Fruit fly (Drosophila melanogaster): ENCODE data around the gene CG15043.
A peak's percentile ranks its signal among the peaks of the same experiment; 100 is the strongest.

The CG15043 gene

dm6 chrX:18538204-18538864 lies 44.4 kb upstream of the CG15043 start (continued):
- peak; percentile 70 for TF ChIP-seq Sox15 (GFP tag; optimal IDR thresholded peaks at IDR 0.05)
- peak; percentile 87 for TF ChIP-seq svp (GFP tag)
- TF ChIP-seq CG10631 (GFP tag; optimal IDR thresholded peaks at IDR 0.05), result peak; percentile 62
- peak; percentile 54 to 68 for TF ChIP-seq ss (GFP tag; optimal IDR thresholded peaks at IDR 0.05)
- peak; percentile 71 for TF ChIP-seq CG3032 (tag; optimal IDR thresholded peaks at IDR 0.05)
- TF ChIP-seq CG11762 (GFP tag; optimal IDR thresholded peaks at IDR 0.05; ENCODE audit: insufficient read depth), result no peak
- peak; percentile 68 for TF ChIP-seq CG8632 (GFP tag; optimal IDR thresholded peaks at IDR 0.05)
- peak; percentile 63 for TF ChIP-seq Smox (GFP tag; optimal IDR thresholded peaks at IDR 0.05)
- TF ChIP-seq lz (GFP tag; optimal IDR thresholded peaks at IDR 0.05), result peak; percentile 73
- TF ChIP-seq Eip75B (GFP tag; optimal IDR thresholded peaks at IDR 0.05), result peak; percentile 63
- peak; percentile 52 for TF ChIP-seq CG31627 (GFP tag; optimal IDR thresholded peaks at IDR 0.05)
- no peak for TF ChIP-seq Lpt (GFP tag; optimal IDR thresholded peaks at IDR 0.05)
- TF ChIP-seq CG6276 (GFP tag; optimal IDR thresholded peaks at IDR 0.05), result peak; percentile 42
- TF ChIP-seq Hr4 (GFP tag; optimal IDR thresholded peaks at IDR 0.05), result peak; percentile 18
- no peak for TF ChIP-seq CG9139 (GFP tag; optimal IDR thresholded peaks at IDR 0.05)
- TF ChIP-seq net (GFP tag; optimal IDR thresholded peaks at IDR 0.05), result peak; percentile 62
- peak; percentile 64 for TF ChIP-seq topi (GFP tag; optimal IDR thresholded peaks at IDR 0.05)
- peak; percentile 52; the same call in 1 of the 3 replicates for TF ChIP-seq CG6163 (GFP tag; IDR thresholded peaks at IDR 0.05)
- TF ChIP-seq CG1621 (tag; optimal IDR thresholded peaks at IDR 0.05), result peak; percentile 53

dm6 chrX:18537066-18537759 lies 43.2 kb upstream of the CG15043 start:
- TF ChIP-seq Smox (GFP tag; optimal IDR thresholded peaks at IDR 0.05) (no peak), CG11762 (GFP tag; optimal IDR thresholded peaks at IDR 0.05; ENCODE audit: insufficient read depth) (no peak), OdsH (GFP tag; optimal IDR thresholded peaks at IDR 0.05) (peak; percentile 8), CG32006 (GFP tag; optimal IDR thresholded peaks at IDR 0.05) (no peak), acj6 (GFP tag; optimal IDR thresholded peaks at IDR 0.05) (no peak), CG7368 (GFP tag; optimal IDR thresholded peaks at IDR 0.05) (no peak), cyc (GFP tag; optimal IDR thresholded peaks at IDR 0.05) (no peak), CG8632 (GFP tag; optimal IDR thresholded peaks at IDR 0.05) (no peak), CG4318 (GFP tag; optimal IDR thresholded peaks at IDR 0.05) (no peak), CG1621 (tag; optimal IDR thresholded peaks at IDR 0.05) (no peak), CG8319 (GFP tag; optimal IDR thresholded peaks at IDR 0.05) (no peak), CG10631 (GFP tag; optimal IDR thresholded peaks at IDR 0.05) (peak; percentile 35), CG31627 (GFP tag; optimal IDR thresholded peaks at IDR 0.05) (no peak), CG34406 (GFP tag; optimal IDR thresholded peaks at IDR 0.05) (peak; percentile 1), CG6792 (GFP tag; optimal IDR thresholded peaks at IDR 0.05) (no peak), Ets96B (tag; optimal IDR thresholded peaks at IDR 0.05) (peak; percentile 32), Eip78C (GFP tag) (peak; percentile 47), CG3032 (tag; optimal IDR thresholded peaks at IDR 0.05) (peak; percentile 57), Met (GFP tag; optimal IDR thresholded peaks at IDR 0.05) (peak; percentile 21), lz (GFP tag; optimal IDR thresholded peaks at IDR 0.05) (peak; percentile 1), CG6276 (GFP tag; optimal IDR thresholded peaks at IDR 0.05) (no peak), ss (GFP tag; optimal IDR thresholded peaks at IDR 0.05) (peak; percentile 24 to 80), CG16779 (tag; optimal IDR thresholded peaks at IDR 0.05) (no peak), fd59A (GFP tag; optimal IDR thresholded peaks at IDR 0.05) (peak; percentile 52), Eip93F (GFP tag; optimal IDR thresholded peaks at IDR 0.05) (no peak), Eip75B (GFP tag; optimal IDR thresholded peaks at IDR 0.05) (no peak), CG6854 (GFP tag; optimal IDR thresholded peaks at IDR 0.05) (no peak), svp (GFP tag) (peak; percentile 72), CG6808 (GFP tag; optimal IDR thresholded peaks at IDR 0.05) (peak; percentile 45), vri (GFP tag; optimal IDR thresholded peaks at IDR 0.05) (no peak), CG8119 (GFP tag; IDR thresholded peaks at IDR 0.05) (no peak), dsx (GFP tag; optimal IDR thresholded peaks at IDR 0.05; ENCODE audit: poor library complexity, severe bottlenecking) (peak; percentile 44), fd85E (GFP tag; optimal IDR thresholded peaks at IDR 0.05) (no peak), CG10669 (GFP tag; optimal IDR thresholded peaks at IDR 0.05) (peak; percentile 43), Hr39 (GFP tag; optimal IDR thresholded peaks at IDR 0.05) (no peak), CG11902 (GFP tag; optimal IDR thresholded peaks at IDR 0.05) (no peak), Hr38 (GFP tag; optimal IDR thresholded peaks at IDR 0.05) (no peak), topi (GFP tag; optimal IDR thresholded peaks at IDR 0.05) (no peak), fkh (GFP tag; optimal IDR thresholded peaks at IDR 0.05) (no peak), Ets21C (GFP tag; optimal IDR thresholded peaks at IDR 0.05) (no peak)
